Worm (Caenorhabditis elegans): ENCODE measurements around the gene D2045.7.

The D2045.7 gene

ce11 chrIII:10460427-10461163 lies 18.7 kb upstream of the D2045.7 start, which contains the start of gene ecps-1 (continued):
- TF ChIP-seq ets-4 (GFP tag; optimal IDR thresholded peaks at IDR 0.05) (no peak), egrh-3 (GFP tag; IDR thresholded peaks at IDR 0.05) (peak; percentile 44; the same call in 1 of the 2 replicates), lsl-1 (GFP tag; optimal IDR thresholded peaks at IDR 0.05) (peak; percentile 79), snpc-3.4 (tag; optimal IDR thresholded peaks at IDR 0.05) (peak; percentile 91), snpc-1.1 (tag; optimal IDR thresholded peaks at IDR 0.05; ENCODE audit: insufficient read depth) (peak; percentile 73), B0019.2 (GFP tag; conservative IDR thresholded peaks at IDR 0.05) (peak; percentile 80), F23B12.7 (tag; optimal IDR thresholded peaks at IDR 0.05; ENCODE audit: insufficient read depth) (peak; percentile 87), lin-35 (GFP tag; optimal IDR thresholded peaks at IDR 0.05) (peak in 1 of 3 experiments; percentile 66), ceh-27 (GFP tag; optimal IDR thresholded peaks at IDR 0.05) (peak; percentile 91), mes-4 (tag; optimal IDR thresholded peaks at IDR 0.05) (no peak), dox-1 (GFP tag; IDR thresholded peaks at IDR 0.05) (peak; percentile 93), madf-3 (GFP tag; IDR thresholded peaks at IDR 0.05) (peak; percentile 79; the same call in 1 of the 2 replicates), lir-1 (GFP tag; conservative IDR thresholded peaks at IDR 0.05) (peak; percentile 88), F33H1.4 (GFP tag; IDR thresholded peaks at IDR 0.05) (peak; percentile 74), atf-7 (tag; optimal IDR thresholded peaks at IDR 0.05) (no peak), hlh-26 (GFP tag; conservative IDR thresholded peaks at IDR 0.05) (no peak), somi-1 (GFP tag; optimal IDR thresholded peaks at IDR 0.05) (peak; percentile 48), ceh-79 (tag; optimal IDR thresholded peaks at IDR 0.05) (no peak), ekl-4 (GFP tag; IDR thresholded peaks at IDR 0.05) (peak; percentile 84; the same call in 1 of the 2 replicates), ztf-18 (tag; optimal IDR thresholded peaks at IDR 0.05) (peak; percentile 61), T07F8.4 (tag; optimal IDR thresholded peaks at IDR 0.05) (peak; percentile 60), athp-1 (tag; optimal IDR thresholded peaks at IDR 0.05) (peak; percentile 91), bed-1 (GFP tag; IDR thresholded peaks at IDR 0.05) (no peak), madf-6 (GFP tag; IDR thresholded peaks at IDR 0.05) (peak; percentile 84), hrde-1 (tag; optimal IDR thresholded peaks at IDR 0.05; ENCODE audit: borderline replicate concordance) (no peak), Y53G8AR.9 (GFP tag; conservative IDR thresholded peaks at IDR 0.05) (0 out of 2 replicates have a peak, but pooled peaks have one; percentile 30), bed-2 (GFP tag; IDR thresholded peaks at IDR 0.05) (peak; percentile 62; the same call in 1 of the 2 replicates), akir-1 (GFP tag; optimal IDR thresholded peaks at IDR 0.05) (no peak), fkh-3 (tag; optimal IDR thresholded peaks at IDR 0.05) (no peak), rcor-1 (GFP tag; IDR thresholded peaks at IDR 0.05) (peak; percentile 93), xnd-1 (tag; optimal IDR thresholded peaks at IDR 0.05) (no peak), attf-3 (GFP tag; conservative IDR thresholded peaks at IDR 0.05) (peak; percentile 70), let-526 (GFP tag; IDR thresholded peaks at IDR 0.05) (peak; percentile 68; the same call in 1 of the 2 replicates), cebp-1 (GFP tag; IDR thresholded peaks at IDR 0.05) (peak; percentile 64), cebp-1 (tag; optimal IDR thresholded peaks at IDR 0.05) (peak; percentile 69), hmg-1.2 (GFP tag; IDR thresholded peaks at IDR 0.05) (peak; percentile 82), rpc-1 (optimal IDR thresholded peaks at IDR 0.05) (no peak), rpc-1 (tag; optimal IDR thresholded peaks at IDR 0.05) (no peak), C06A6.2 (GFP tag; conservative IDR thresholded peaks at IDR 0.05) (peak; percentile 74), ceh-40 (GFP tag; IDR thresholded peaks at IDR 0.05) (no peak), lin-54 (GFP tag; optimal IDR thresholded peaks at IDR 0.05) (peak; percentile 88), Y67H2A.10 (GFP tag; conservative IDR thresholded peaks at IDR 0.05) (peak; percentile 62; the same call in 1 of the 2 replicates), snpc-4 (GFP tag; optimal IDR thresholded peaks at IDR 0.05) (peak; percentile 76), snpc-4 (tag; optimal IDR thresholded peaks at IDR 0.05) (peak; percentile 44 to 76 (median 54)), nhr-90 (tag; optimal IDR thresholded peaks at IDR 0.05) (no peak), madf-10 (tag; optimal IDR thresholded peaks at IDR 0.05) (peak; percentile 76), aptf-3 (GFP tag; IDR thresholded peaks at IDR 0.05) (no peak)

All from whole organism, young adult.